Worm (Caenorhabditis elegans): ENCODE measurements around the gene dlc-4.
A peak's percentile ranks its signal among the peaks of the same experiment; 100 is the strongest.

Gene dlc-4

DNA sequence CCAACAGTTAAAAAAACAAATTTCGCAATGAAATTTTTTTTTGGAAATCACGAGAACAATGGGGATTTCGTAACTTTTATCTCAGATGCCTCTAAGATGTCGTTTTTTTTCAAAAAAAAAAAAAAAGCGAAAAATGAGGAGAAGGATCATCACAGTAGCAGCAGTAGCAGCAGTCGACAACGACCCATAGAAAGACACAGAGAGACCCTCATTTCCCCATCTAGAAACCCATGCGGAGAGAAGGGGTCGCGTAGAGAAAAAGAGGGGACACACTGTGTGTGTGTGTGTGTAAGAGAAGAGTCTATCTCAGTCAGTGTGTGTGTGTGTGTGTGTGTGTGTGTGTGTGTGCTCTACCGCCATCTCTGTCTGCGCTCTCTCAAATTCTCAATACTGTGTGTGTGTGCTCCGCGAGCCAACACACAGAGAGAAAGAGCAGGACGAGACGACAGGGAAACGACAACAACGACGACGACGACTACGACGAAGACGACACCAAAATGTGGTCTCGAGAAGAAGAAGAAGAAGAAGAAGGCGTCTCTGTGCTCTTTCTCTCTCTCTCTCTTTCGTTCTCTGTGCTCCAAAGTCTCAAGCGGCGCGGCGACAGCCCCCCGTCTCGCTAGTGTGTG, 48.5 kb downstream of the dlc-4 start:
- TF ChIP-seq ztf-4 (tag; optimal IDR thresholded peaks at IDR 0.05) (peak; percentile 67), lin-13 (GFP tag; optimal IDR thresholded peaks at IDR 0.05) (peak; percentile 77), ama-1 (optimal IDR thresholded peaks at IDR 0.05) (peak; percentile 9), dmd-4 (tag; optimal IDR thresholded peaks at IDR 0.05) (no peak), zag-1 (tag; optimal IDR thresholded peaks at IDR 0.05) (peak; percentile 75), egl-27 (tag; optimal IDR thresholded peaks at IDR 0.05) (peak; percentile 41), nhr-11 (tag; optimal IDR thresholded peaks at IDR 0.05) (no peak), lsy-2 (tag; optimal IDR thresholded peaks at IDR 0.05) (peak; percentile 40 to 70), sem-4 (tag; optimal IDR thresholded peaks at IDR 0.05) (peak; percentile 27), nhr-25 (tag; optimal IDR thresholded peaks at IDR 0.05) (peak; percentile 69), F13H6.1 (tag; optimal IDR thresholded peaks at IDR 0.05) (peak; percentile 94), crh-2 (tag; optimal IDR thresholded peaks at IDR 0.05) (peak; percentile 84), mdl-1 (tag; optimal IDR thresholded peaks at IDR 0.05) (peak in 1 of 2 experiments; percentile 59), sma-3 (GFP tag; optimal IDR thresholded peaks at IDR 0.05) (no peak), ztf-1 (GFP tag; conservative IDR thresholded peaks at IDR 0.05) (no peak), lin-39 (tag; optimal IDR thresholded peaks at IDR 0.05) (no peak), lin-11 (tag; optimal IDR thresholded peaks at IDR 0.05) (peak; percentile 81), aly-2 (tag; optimal IDR thresholded peaks at IDR 0.05) (no peak), nhr-129 (tag; optimal IDR thresholded peaks at IDR 0.05) (peak; percentile 95), C34F6.9 (tag; optimal IDR thresholded peaks at IDR 0.05) (peak; percentile 67), ztf-11 (tag; optimal IDR thresholded peaks at IDR 0.05) (no peak), elt-3 (tag; optimal IDR thresholded peaks at IDR 0.05) (no peak), R02D3.7 (tag; optimal IDR thresholded peaks at IDR 0.05) (no peak), snpc-4 (tag; optimal IDR thresholded peaks at IDR 0.05) (peak; percentile 56), nhr-237 (tag; optimal IDR thresholded peaks at IDR 0.05) (no peak), skn-1 (tag; optimal IDR thresholded peaks at IDR 0.05) (no peak), nhr-12 (tag; optimal IDR thresholded peaks at IDR 0.05) (no peak), ceh-82 (tag; optimal IDR thresholded peaks at IDR 0.05) (no peak), Y55F3AM.14 (GFP tag; optimal IDR thresholded peaks at IDR 0.05) (peak; percentile 9), fos-1 (tag; optimal IDR thresholded peaks at IDR 0.05) (peak; percentile 69), nhr-6 (tag; optimal IDR thresholded peaks at IDR 0.05) (peak; percentile 70), ZK546.5 (tag; optimal IDR thresholded peaks at IDR 0.05) (no peak), sma-9 (GFP tag; optimal IDR thresholded peaks at IDR 0.05) (peak; percentile 72), sma-9 (tag; optimal IDR thresholded peaks at IDR 0.05) (no peak), nhr-23 (tag; optimal IDR thresholded peaks at IDR 0.05) (no peak), mab-5 (tag; optimal IDR thresholded peaks at IDR 0.05) (peak; percentile 53), ceh-16 (tag; optimal IDR thresholded peaks at IDR 0.05) (no peak), mbf-1 (tag; optimal IDR thresholded peaks at IDR 0.05) (no peak), nhr-77 (tag; optimal IDR thresholded peaks at IDR 0.05) (no peak), unc-39 (tag; optimal IDR thresholded peaks at IDR 0.05) (peak; percentile 21), gmeb-1 (tag; optimal IDR thresholded peaks at IDR 0.05) (peak; percentile 31), elt-1 (tag; optimal IDR thresholded peaks at IDR 0.05) (no peak), nhr-21 (tag; optimal IDR thresholded peaks at IDR 0.05) (peak; percentile 37), alr-1 (tag; optimal IDR thresholded peaks at IDR 0.05) (no peak), peb-1 (tag; optimal IDR thresholded peaks at IDR 0.05) (no peak), nhr-10 (tag; optimal IDR thresholded peaks at IDR 0.05) (no peak), unc-62 (GFP tag; optimal IDR thresholded peaks at IDR 0.05) (no peak), unc-55 (GFP tag; optimal IDR thresholded peaks at IDR 0.05) (peak; percentile 69), blmp-1 (tag; optimal IDR thresholded peaks at IDR 0.05; ENCODE audit: insufficient read depth) (peak; percentile 42)

All from whole organism, L2 larva.